Worm (Caenorhabditis elegans) whole organism, early embryonic: Measurements from ENCODE around the gene nhr-120.

Experiments
- B0310.2 ChIP-seq: sonication (generic microtip); optimal IDR thresholded peaks from 2 replicates; lab custom pipeline; 2016; ENCODE audit warnings: mild to moderate bottlenecking, missing genetic modification characterization, missing compliant biosample characterization
- F13C5.2 ChIP-seq: sonication (generic microtip); optimal IDR thresholded peaks from 2 replicates; lab custom pipeline; 2017; ENCODE audit warnings: mild to moderate bottlenecking, missing genetic modification characterization, inconsistent platforms, missing compliant biosample characterization
- aly-1 ChIP-seq: sonication (generic microtip); optimal IDR thresholded peaks from 2 replicates; lab custom pipeline; 2016; ENCODE audit warnings: missing genetic modification characterization, missing compliant biosample characterization
- ama-1 ChIP-seq: fragments of 150-350 bp; optimal IDR thresholded peaks from 2 replicates; lab custom pipeline; 2014
- ceh-13 ChIP-seq: fragments of 200-800 bp; sonication (Bioruptor generic); optimal IDR thresholded peaks from 2 replicates; lab custom pipeline; 2018; ENCODE audit warnings: mild to moderate bottlenecking, missing genetic modification characterization, missing compliant biosample characterization
- ceh-36 ChIP-seq: sonication (generic microtip); optimal IDR thresholded peaks from 2 replicates; lab custom pipeline; 2016; ENCODE audit warnings: missing genetic modification characterization, inconsistent platforms, missing compliant biosample characterization
- ets-7 ChIP-seq: sonication (generic microtip); optimal IDR thresholded peaks from 2 replicates; lab custom pipeline; 2016; ENCODE audit warnings: missing genotype, missing genetic modification characterization, missing compliant biosample characterization
- flt-1 ChIP-seq: fragments of 200-800 bp; sonication (Bioruptor generic); IDR thresholded peaks from 2 replicates; pipeline ENCODE4 v1.3.6; 2022; ENCODE audit warnings: missing genetic modification characterization, missing compliant biosample characterization
- hmbx-1 ChIP-seq: sonication (generic microtip); optimal IDR thresholded peaks from 2 replicates; lab custom pipeline; 2016; ENCODE audit warnings: mild to moderate bottlenecking, missing genetic modification characterization, missing compliant biosample characterization
- hmg-4 ChIP-seq: fragments of 200-800 bp; sonication (Bioruptor generic); optimal IDR thresholded peaks from 2 replicates; lab custom pipeline; 2018; ENCODE audit warnings: mild to moderate bottlenecking, missing genetic modification characterization, missing compliant biosample characterization
- hnd-1 ChIP-seq: sonication (generic microtip); optimal IDR thresholded peaks from 2 replicates; lab custom pipeline; 2016; ENCODE audit warnings: missing genetic modification characterization, missing compliant biosample characterization
- pes-1 ChIP-seq: fragments of 200-800 bp; sonication (Bioruptor generic); IDR thresholded peaks from 2 replicates; pipeline ENCODE4 v1.3.6; 2022; ENCODE audit warnings: missing genetic modification reagents, missing genetic modification characterization, missing compliant biosample characterization
- scrt-1 ChIP-seq: fragments of 200-800 bp; sonication (Bioruptor generic); IDR thresholded peaks from 2 replicates; pipeline ENCODE4 v1.3.6; 2022; ENCODE audit warnings: missing genetic modification characterization, missing compliant biosample characterization
- sea-1 ChIP-seq: fragments of 200-800 bp; sonication (Bioruptor generic); conservative IDR thresholded peaks from 2 replicates; pipeline ENCODE4 v1.3.6; 2022; ENCODE audit warnings: missing genetic modification characterization, missing compliant biosample characterization
- tbx-11 ChIP-seq: fragments of 200-800 bp; sonication (Bioruptor generic); IDR thresholded peaks from 2 replicates; pipeline ENCODE4 v1.3.6; 2022; ENCODE audit warnings: missing genetic modification characterization, missing compliant biosample characterization
- tbx-37 ChIP-seq: fragments of 200-800 bp; sonication (Bioruptor generic); conservative IDR thresholded peaks from 2 replicates; pipeline ENCODE4 v1.3.6; 2022; ENCODE audit warnings: missing genetic modification reagents, missing genetic modification characterization, missing compliant biosample characterization
- tra-4 ChIP-seq: sonication (generic microtip); optimal IDR thresholded peaks from 2 replicates; lab custom pipeline; 2017; ENCODE audit warnings: missing genetic modification characterization, missing compliant biosample characterization

The nhr-120 gene

DNA sequence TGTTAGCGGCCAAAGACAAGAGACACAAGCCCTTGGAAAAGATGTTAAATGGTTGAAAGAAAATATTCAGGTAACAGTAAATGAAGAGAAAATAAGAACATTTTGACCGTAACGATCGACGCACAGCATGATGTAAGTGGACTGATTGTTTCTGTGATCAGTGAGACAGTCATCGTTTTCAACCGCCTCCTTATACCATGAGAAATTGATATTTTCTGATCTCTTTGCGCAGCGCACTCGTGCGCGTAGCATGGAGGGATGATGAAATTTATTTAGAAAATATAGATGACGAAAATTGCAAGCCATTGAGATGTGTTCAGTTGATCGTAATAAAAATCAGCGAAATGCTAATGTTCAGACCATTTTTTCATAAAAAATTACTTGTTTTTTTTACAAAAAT lies 9.2 kb upstream of the nhr-120 start:
- no peak for TF ChIP-seq B0310.2 (tag; lab: Kevin White, UChicago)
- TF ChIP-seq hmg-4 (GFP tag; lab: Kevin White, UChicago) = no peak
- TF ChIP-seq F13C5.2 (tag; lab: Kevin White, UChicago) = no peak
- no peak for TF ChIP-seq tra-4 (tag; lab: Kevin White, UChicago)
- TF ChIP-seq hnd-1 = no peak
- TF ChIP-seq tbx-37 (GFP tag; lab: Robert Waterston, UW) = no peak
- TF ChIP-seq hmbx-1 (tag; lab: Kevin White, UChicago) = no peak
- no peak for TF ChIP-seq aly-1
- TF ChIP-seq tbx-11 = no peak
- no peak for TF ChIP-seq ets-7 (tag; lab: Kevin White, UChicago)
- no peak for TF ChIP-seq pes-1 (GFP tag; lab: Robert Waterston, UW)
- TF ChIP-seq flt-1 (GFP tag; lab: Robert Waterston, UW) = no peak
- TF ChIP-seq ceh-13 (GFP tag; lab: Kevin White, UChicago) = no peak
- TF ChIP-seq scrt-1 (GFP tag; lab: Robert Waterston, UW) = no peak
- TF ChIP-seq ama-1 (lab: Kevin White, UChicago) = no peak
- no peak for TF ChIP-seq ceh-36 (tag; lab: Kevin White, UChicago)
- no peak for TF ChIP-seq sea-1 (GFP tag; lab: Robert Waterston, UW)

DNA sequence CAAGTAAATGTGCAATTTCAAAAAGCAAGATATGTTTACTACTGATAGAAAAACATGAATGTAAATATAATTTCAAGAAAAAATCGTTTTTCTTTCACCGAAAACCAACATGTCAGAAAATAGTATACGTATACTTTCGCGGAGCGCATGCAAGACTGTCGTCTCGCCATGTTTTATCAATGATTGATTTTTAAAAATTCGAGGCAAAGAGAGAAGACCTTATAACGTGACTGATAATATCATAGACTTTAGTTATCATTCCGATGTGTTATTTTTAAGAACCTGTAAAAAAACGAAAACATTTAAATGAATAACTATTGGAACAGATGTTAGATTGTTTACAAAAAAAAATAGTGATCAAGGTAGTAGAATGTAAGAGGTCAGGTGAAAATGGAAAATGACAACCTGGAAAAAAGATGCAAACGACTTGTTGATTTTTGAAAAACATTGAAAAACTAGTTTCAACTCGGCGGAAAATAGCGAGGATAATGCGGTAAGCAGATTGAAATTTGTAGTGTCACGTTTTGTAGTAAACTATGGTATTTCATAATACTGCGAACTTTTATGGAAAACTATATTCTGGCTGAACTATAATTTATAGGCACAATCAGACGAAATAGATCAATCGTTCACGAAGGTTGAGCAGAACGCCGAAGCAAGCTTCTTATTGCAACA lies 6.1 kb upstream of the nhr-120 start:
- no peak for TF ChIP-seq ceh-13 (GFP tag; lab: Kevin White, UChicago)
- no peak for TF ChIP-seq sea-1 (GFP tag; lab: Robert Waterston, UW)
- TF ChIP-seq ama-1 (lab: Kevin White, UChicago) = no peak
- TF ChIP-seq ets-7 (tag; lab: Kevin White, UChicago) = no peak
- no peak for TF ChIP-seq tra-4 (tag; lab: Kevin White, UChicago)
- no peak for TF ChIP-seq aly-1
- no peak for TF ChIP-seq hnd-1
- TF ChIP-seq hmbx-1 (tag; lab: Kevin White, UChicago) = no peak
- TF ChIP-seq tbx-11 = no peak
- TF ChIP-seq F13C5.2 (tag; lab: Kevin White, UChicago) = no peak
- no peak for TF ChIP-seq tbx-37 (GFP tag; lab: Robert Waterston, UW)
- TF ChIP-seq hmg-4 (GFP tag; lab: Kevin White, UChicago) = no peak
- TF ChIP-seq ceh-36 (tag; lab: Kevin White, UChicago) = no peak
- no peak for TF ChIP-seq pes-1 (GFP tag; lab: Robert Waterston, UW)

DNA sequence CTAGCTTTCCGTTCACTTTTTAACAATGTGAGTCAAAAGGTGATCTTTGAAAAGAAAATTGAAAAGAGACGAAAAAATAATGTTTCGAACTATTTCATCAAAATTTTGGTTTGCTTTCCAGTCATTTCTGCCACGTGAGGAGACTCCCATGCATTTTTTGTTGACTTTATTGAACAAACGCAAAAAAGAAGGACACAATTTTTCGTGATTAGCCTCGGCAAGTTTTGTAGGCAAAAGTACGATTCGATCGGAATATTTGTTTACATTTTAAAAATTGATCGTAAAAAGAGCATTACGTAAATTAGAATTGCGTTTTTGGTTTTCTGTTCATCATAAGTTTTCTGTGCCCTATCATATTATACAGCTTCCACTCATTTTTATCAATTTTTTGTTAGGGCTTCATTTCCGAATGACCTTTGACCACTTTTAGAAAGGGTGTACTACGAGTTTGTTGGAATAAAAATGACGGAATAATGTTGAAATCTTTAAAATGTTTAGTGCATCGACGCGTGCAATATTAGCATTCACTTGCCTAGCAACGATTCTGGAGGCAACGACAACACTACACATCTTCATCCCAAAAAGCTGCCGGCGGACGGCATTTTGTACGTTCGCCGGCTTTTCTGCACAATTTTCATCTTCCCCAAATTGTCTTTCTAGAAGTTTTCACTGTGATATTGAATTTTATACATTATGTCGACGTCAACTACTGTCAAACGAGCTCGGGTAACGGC lies 4.7 kb upstream of the nhr-120 start, which contains the start of gene C56E10.3:
C56E10.3 (plus strand) TSS at position 684 of the 734 bp plus-strand sequence.
- TF ChIP-seq tbx-37 (GFP tag; lab: Robert Waterston, UW) (no peak), ama-1 (lab: Kevin White, UChicago) (no peak), aly-1 (no peak)

DNA sequence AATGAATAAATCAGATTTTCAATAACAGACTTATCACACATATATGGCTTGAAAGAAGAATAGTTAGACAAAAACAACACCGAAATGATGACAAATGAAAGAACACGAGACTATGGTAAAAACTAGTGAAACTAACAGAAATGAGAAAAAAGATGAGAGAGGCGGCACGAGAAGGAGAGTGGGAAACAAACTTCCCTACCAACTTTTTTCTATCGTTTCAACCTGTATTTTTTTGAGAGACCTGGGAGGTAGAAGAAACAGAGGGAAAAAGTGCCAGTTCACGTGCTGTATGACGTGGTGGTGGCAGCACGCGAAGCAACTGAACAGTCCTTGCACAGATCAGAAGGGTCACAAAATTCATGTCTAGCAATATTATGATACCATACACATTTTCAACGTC lies 2.4 kb upstream of the nhr-120 start:
- TF ChIP-seq aly-1 (no peak), hmg-4 (GFP tag; lab: Kevin White, UChicago) (no peak), scrt-1 (GFP tag; lab: Robert Waterston, UW) (no peak), B0310.2 (tag; lab: Kevin White, UChicago) (no peak), tbx-37 (GFP tag; lab: Robert Waterston, UW) (no peak), hmbx-1 (tag; lab: Kevin White, UChicago) (no peak), ets-7 (tag; lab: Kevin White, UChicago) (no peak), tra-4 (tag; lab: Kevin White, UChicago) (no peak), F13C5.2 (tag; lab: Kevin White, UChicago) (no peak), hnd-1 (no peak), ceh-36 (tag; lab: Kevin White, UChicago) (no peak), flt-1 (GFP tag; lab: Robert Waterston, UW) (no peak), tbx-11 (no peak), pes-1 (GFP tag; lab: Robert Waterston, UW) (no peak), ceh-13 (GFP tag; lab: Kevin White, UChicago) (no peak), ama-1 (lab: Kevin White, UChicago) (no peak), sea-1 (GFP tag; lab: Robert Waterston, UW) (no peak)

DNA sequence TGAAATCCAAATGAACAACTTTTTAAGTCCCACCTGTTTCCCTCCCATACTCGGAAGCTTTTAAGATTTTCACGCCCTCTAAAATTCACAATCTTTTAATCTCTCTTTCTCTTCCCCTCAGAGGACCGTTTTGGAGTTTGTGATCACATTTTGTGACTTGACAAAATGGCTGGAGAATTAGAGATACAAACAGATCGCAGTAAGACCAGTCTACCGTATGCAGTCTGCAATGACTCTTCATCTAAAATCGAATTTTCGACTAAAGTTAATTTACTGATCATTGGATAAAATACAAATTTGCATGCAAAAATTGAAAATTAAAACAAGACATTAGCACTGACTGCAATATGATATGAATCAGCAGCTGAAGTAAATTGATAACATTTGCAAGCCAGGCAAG lies 1.1 kb upstream of the nhr-120 start:
- no peak for TF ChIP-seq tra-4 (tag; lab: Kevin White, UChicago)
- TF ChIP-seq scrt-1 (GFP tag; lab: Robert Waterston, UW) = no peak
- no peak for TF ChIP-seq sea-1 (GFP tag; lab: Robert Waterston, UW)
- TF ChIP-seq flt-1 (GFP tag; lab: Robert Waterston, UW) = no peak
- no peak for TF ChIP-seq tbx-11
- no peak for TF ChIP-seq ceh-36 (tag; lab: Kevin White, UChicago)
- no peak for TF ChIP-seq ama-1 (lab: Kevin White, UChicago)
- TF ChIP-seq pes-1 (GFP tag; lab: Robert Waterston, UW) = no peak
- TF ChIP-seq F13C5.2 (tag; lab: Kevin White, UChicago) = no peak
- TF ChIP-seq ceh-13 (GFP tag; lab: Kevin White, UChicago) = no peak
- no peak for TF ChIP-seq B0310.2 (tag; lab: Kevin White, UChicago)
- no peak for TF ChIP-seq aly-1
- TF ChIP-seq hmbx-1 (tag; lab: Kevin White, UChicago) = no peak
- TF ChIP-seq ets-7 (tag; lab: Kevin White, UChicago) = no peak

DNA sequence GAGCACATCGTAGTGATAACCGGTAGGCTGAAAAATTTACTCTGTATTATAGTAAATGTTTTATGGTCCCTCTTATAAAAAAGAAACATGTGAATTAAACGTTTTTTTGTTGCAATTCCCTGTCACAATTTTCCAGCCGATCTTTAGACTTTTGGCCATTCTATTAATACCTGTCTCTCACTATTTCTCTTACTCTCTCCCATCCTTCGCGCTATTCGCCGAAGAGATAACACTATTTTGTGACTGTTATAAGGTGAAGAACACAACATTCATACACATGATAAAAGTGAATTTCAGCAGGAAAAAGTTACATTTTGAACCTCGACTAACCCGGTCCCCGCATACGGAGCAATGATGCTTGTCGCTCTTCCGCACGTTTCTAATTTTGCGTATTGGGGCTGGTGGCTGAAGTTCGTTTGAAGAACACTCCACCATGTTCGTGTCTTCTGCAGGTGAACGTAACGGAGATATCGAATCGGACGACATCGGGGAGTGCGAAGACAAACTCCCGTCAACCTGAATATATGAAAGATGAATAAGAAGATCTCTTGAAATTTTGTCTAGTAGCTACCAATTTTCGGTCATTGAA lies 1.3 kb downstream of the nhr-120 start:
- TF ChIP-seq ama-1 (lab: Kevin White, UChicago) (no peak), hmg-4 (GFP tag; lab: Kevin White, UChicago) (no peak), tra-4 (tag; lab: Kevin White, UChicago) (no peak), ceh-13 (GFP tag; lab: Kevin White, UChicago) (no peak), hnd-1 (no peak), tbx-11 (no peak), flt-1 (GFP tag; lab: Robert Waterston, UW) (no peak), ceh-36 (tag; lab: Kevin White, UChicago) (no peak), scrt-1 (GFP tag; lab: Robert Waterston, UW) (no peak), sea-1 (GFP tag; lab: Robert Waterston, UW) (no peak), B0310.2 (tag; lab: Kevin White, UChicago) (no peak), aly-1 (no peak), F13C5.2 (tag; lab: Kevin White, UChicago) (no peak), hmbx-1 (tag; lab: Kevin White, UChicago) (no peak), ets-7 (tag; lab: Kevin White, UChicago) (no peak), pes-1 (GFP tag; lab: Robert Waterston, UW) (no peak), tbx-37 (GFP tag; lab: Robert Waterston, UW) (no peak)
